Fruit fly (Drosophila melanogaster): ENCODE data around the gene RapGAP1.

RapGAP1 gene

DNA sequence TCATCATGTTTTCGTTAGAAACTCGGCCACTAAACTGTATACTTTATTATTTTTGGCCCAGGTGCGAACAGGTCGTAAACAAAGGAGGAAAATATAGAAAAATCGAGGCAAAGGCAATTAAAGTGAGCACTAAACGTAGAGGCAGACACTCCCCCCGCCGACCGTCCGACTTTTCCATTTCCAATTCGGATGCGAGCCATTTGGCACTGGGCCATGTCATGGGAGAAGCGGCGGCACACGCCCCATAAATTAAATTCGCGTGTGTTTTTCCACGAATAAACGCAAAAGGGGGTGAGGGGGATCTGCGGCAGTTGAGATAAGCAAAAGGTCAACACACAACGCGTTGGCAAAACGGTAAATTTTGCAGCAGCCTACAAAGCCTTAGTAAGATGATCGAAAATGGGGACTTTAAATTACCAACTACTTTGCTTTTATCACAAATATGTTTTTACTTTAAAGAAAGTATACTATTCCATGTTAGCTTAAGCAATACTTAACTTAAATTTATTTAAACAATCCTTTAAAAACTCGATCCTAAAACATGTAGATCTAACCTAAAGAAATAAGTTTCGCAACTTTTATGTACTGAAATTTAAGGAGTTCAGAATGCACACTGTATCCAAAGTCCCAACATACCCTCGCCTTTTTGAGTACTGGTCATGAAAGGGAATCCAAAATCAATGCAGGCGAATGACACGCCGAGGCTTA, 5.8 kb downstream of the RapGAP1 start:
- TF ChIP-seq ttk (optimal IDR thresholded peaks at IDR 0.05): no peak
- no peak for TF ChIP-seq insv (optimal IDR thresholded peaks at IDR 0.05)
- TF ChIP-seq psq (optimal IDR thresholded peaks at IDR 0.05): no peak
- no peak for TF ChIP-seq Myc (optimal IDR thresholded peaks at IDR 0.05)
- TF ChIP-seq Sin3A (optimal IDR thresholded peaks at IDR 0.05): no peak
- TF ChIP-seq h (optimal IDR thresholded peaks at IDR 0.05): no peak

DNA sequence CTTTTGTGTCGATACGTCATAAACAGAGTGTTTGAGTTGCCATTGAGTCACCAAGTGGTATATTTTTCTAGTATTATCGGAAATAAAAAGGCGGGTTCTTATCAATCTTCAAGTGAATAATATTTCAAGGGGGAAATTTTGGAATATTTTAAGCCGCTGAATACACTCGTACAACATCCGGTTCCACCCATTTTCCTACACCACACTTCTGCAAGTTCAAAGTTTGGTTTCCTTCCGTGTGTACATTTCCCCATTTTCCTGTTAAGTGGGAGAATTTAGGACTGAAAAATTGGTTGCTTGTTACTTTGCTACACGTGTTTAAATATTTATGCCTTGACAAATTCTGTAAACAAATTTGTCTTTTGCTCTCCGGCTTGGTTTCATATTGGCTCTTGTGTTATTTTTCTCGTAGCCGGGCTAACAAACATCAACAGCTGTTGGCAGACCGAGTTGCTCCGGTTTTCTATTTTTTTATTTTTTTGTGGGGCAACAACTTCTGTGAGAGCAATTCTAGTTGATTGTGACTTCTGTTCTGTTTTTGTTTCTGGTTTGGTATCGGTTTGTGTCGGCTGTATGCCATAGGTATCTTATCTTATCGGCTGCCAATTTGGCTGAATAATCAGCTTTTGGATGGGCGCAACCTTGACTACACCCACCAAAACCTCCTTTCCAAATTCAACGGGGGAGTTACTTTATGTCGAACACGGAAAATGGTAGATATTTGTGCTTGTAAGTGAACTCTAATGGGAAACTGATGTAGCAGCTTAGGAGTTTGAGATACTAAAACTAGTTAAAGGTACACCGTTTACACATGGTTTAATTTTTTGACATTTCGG, 6.9 kb downstream of the RapGAP1 start:
- TF ChIP-seq ttk (optimal IDR thresholded peaks at IDR 0.05) (no peak), psq (optimal IDR thresholded peaks at IDR 0.05) (no peak), insv (optimal IDR thresholded peaks at IDR 0.05) (no peak), Sin3A (optimal IDR thresholded peaks at IDR 0.05) (no peak), Myc (optimal IDR thresholded peaks at IDR 0.05) (no peak), h (optimal IDR thresholded peaks at IDR 0.05) (no peak)

DNA sequence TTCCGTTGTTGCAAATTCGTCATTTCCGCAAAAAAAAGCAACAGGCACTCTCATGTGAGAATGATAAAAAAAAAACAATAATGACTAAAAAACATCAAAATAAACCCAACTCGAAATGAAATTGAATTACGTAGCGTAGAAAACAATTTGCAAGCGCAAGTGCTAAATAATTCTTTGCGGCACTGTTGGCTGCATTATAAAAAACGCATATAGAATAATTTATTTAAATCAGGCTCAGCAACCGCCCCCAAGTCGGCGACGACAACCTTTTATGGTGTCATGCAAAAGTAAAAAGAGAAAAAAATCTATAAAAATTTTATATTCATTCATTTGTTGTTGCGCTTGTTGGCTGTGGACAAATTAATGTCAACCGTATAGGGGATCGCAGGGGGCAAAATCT, 8.3 kb downstream of the RapGAP1 start:
- TF ChIP-seq psq (optimal IDR thresholded peaks at IDR 0.05) (no peak), ttk (optimal IDR thresholded peaks at IDR 0.05) (no peak), h (optimal IDR thresholded peaks at IDR 0.05) (no peak), Myc (optimal IDR thresholded peaks at IDR 0.05) (no peak), Sin3A (optimal IDR thresholded peaks at IDR 0.05) (no peak), insv (optimal IDR thresholded peaks at IDR 0.05) (no peak)

DNA sequence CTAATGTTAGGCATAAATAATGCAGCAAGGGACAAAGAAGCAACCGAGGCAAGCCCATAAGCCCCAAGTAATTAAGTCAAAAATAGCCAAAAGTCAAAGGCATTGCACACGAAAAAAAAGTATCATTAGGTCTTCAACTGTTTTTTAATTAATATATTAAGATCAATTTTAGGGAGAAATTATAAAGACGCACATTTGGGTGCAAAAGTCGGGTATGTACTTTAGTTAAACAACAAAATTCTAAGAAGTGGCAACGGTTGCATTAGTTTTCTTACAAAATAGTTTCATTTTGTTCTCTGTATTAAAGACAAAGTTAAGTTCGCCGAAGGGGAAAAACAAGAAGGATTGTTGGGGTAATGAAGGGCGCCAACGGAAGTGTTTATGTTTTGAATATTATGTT, 12.2 kb downstream of the RapGAP1 start:
- TF ChIP-seq ttk (optimal IDR thresholded peaks at IDR 0.05) (no peak), h (optimal IDR thresholded peaks at IDR 0.05) (no peak), Sin3A (optimal IDR thresholded peaks at IDR 0.05) (no peak), Myc (optimal IDR thresholded peaks at IDR 0.05) (no peak), insv (optimal IDR thresholded peaks at IDR 0.05) (no peak), psq (optimal IDR thresholded peaks at IDR 0.05) (no peak)

DNA sequence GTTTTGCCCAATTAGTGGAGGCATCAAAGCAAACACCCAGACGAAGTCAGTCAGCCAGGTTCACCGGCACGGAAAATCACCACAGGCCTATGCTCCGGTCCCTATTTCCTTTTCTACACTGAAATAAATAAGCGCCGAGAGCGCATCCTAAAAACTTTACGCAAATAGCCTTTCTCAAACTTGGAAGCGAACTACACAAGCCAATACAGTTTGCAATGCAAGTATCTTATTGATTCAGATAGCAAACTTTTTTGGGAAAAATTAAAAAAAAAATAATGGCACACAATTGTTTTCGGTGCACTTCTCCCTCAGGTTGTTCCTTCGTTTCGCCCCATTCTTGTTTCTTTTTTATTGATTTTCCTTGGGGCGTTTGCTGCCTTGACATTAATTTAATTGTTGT, 13.9 kb downstream of the RapGAP1 start:
- TF ChIP-seq Myc (optimal IDR thresholded peaks at IDR 0.05) (no peak), psq (optimal IDR thresholded peaks at IDR 0.05) (no peak), Sin3A (optimal IDR thresholded peaks at IDR 0.05) (no peak)

DNA sequence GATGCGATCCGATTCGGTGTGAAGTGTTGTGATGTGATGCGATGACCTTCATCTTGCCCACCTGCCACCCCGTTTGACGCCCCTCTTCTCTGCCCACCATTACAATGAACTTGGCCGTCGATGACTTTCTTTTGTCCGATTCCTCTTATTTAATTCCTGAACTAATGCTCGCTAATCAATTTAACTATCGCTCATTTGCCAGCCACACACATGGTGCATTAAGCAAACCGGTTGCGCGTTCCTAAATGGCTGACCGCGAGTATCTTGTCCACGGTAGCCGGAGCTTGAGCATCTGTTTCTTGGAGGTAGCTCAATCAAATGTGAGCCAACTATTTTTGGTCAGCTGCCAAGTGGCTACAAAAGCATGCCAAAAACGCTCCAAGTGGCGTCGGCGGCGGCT, 16.2 kb downstream of the RapGAP1 start:
- no peak for TF ChIP-seq Sin3A (optimal IDR thresholded peaks at IDR 0.05)
- no peak for TF ChIP-seq insv (optimal IDR thresholded peaks at IDR 0.05)
- no peak for TF ChIP-seq Myc (optimal IDR thresholded peaks at IDR 0.05)
- no peak for TF ChIP-seq psq (optimal IDR thresholded peaks at IDR 0.05)
- TF ChIP-seq h (optimal IDR thresholded peaks at IDR 0.05): no peak
- no peak for TF ChIP-seq ttk (optimal IDR thresholded peaks at IDR 0.05)

DNA sequence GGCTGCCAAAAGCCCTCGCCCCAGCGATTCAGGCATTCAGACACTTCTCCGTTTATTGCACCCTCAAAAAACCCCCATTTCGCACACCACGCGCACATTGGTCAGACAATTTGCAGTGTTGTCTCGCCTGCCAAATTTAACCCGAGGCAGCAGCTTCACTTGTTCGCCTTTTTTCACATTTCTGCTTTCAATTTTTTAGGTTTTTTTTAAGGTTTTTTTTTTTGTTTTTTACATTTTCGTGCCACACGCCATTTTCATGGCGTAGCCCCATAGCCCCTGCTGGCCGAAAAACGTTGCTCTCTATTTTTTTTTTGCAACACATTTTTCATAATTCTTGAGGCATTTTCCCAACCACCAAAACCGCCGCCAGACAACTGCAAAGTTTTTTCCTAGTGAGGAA, 19.2 kb downstream of the RapGAP1 start:
- TF ChIP-seq h (optimal IDR thresholded peaks at IDR 0.05) (no peak), Myc (optimal IDR thresholded peaks at IDR 0.05) (no peak), insv (optimal IDR thresholded peaks at IDR 0.05) (no peak), Sin3A (optimal IDR thresholded peaks at IDR 0.05) (no peak), ttk (optimal IDR thresholded peaks at IDR 0.05) (no peak), psq (optimal IDR thresholded peaks at IDR 0.05) (no peak)

DNA sequence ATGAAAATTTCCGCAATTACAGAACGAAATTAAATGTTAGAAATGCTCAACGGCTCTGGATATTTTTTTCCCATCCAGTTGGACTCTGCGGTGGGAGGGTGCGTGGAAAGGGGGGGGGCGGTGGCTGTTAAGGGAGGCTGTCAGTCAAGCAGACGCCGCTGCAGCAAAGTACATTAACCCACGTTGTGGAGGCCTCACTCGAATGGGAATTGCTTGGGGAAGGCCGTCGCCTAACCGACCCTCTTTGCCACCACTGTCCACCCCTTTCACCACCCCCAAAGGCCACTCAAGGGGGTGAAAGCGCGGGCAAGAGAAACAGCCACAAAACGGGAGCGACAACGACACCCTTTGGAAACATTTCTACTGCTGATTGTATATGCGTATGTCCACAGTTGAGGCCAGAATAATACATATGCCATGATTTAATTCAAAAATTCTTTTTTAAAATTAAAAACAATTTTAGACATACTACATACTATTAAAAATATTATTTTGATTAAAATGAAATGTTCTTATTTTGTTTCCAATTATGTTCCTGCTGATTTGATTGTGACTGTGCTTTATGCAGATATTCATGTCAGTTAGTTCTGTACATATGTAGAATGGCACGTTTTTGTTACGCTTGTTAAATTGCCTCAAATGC, 31.8 kb downstream of the RapGAP1 start:
- TF ChIP-seq psq (optimal IDR thresholded peaks at IDR 0.05) (no peak), insv (optimal IDR thresholded peaks at IDR 0.05) (no peak), ttk (optimal IDR thresholded peaks at IDR 0.05) (no peak), Sin3A (optimal IDR thresholded peaks at IDR 0.05) (no peak), Myc (optimal IDR thresholded peaks at IDR 0.05) (no peak), h (optimal IDR thresholded peaks at IDR 0.05) (no peak)

DNA sequence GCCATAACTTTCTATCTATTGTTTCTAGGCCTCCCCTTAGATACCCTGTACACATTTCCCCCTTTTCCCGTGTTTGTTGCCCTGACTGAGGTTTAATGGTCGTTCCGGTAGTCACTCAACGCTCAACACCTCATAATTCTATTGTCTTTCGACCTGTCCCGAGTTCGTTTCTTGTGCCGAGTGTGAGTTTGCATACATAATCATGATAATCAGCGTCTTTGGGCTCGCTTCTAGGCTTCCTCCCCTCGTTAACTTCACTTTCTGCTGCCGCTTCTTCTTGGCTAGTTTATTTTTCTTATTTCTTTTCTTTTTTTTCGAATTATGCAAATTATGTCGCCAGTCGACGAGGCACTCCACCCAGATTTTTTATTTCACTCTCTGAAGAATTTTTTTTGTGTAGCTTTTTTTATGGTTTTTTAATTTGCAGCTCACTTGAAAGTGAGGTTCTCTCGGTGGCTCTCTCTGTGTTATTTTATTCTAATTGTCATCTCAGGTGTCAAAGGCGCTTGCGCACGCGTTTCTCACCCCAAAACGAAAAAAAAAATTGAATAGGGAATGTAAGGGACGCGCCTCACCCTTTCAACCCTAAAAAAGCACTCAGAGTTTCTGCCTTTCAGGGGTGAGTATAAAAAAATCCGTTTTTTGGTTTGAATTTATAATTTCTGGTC, 33.0 kb downstream of the RapGAP1 start:
- no peak for TF ChIP-seq h (optimal IDR thresholded peaks at IDR 0.05)
- TF ChIP-seq insv (optimal IDR thresholded peaks at IDR 0.05): no peak
- TF ChIP-seq Myc (optimal IDR thresholded peaks at IDR 0.05): no peak
- TF ChIP-seq ttk (optimal IDR thresholded peaks at IDR 0.05): no peak
- TF ChIP-seq psq (optimal IDR thresholded peaks at IDR 0.05): no peak
- TF ChIP-seq Sin3A (optimal IDR thresholded peaks at IDR 0.05): no peak

DNA sequence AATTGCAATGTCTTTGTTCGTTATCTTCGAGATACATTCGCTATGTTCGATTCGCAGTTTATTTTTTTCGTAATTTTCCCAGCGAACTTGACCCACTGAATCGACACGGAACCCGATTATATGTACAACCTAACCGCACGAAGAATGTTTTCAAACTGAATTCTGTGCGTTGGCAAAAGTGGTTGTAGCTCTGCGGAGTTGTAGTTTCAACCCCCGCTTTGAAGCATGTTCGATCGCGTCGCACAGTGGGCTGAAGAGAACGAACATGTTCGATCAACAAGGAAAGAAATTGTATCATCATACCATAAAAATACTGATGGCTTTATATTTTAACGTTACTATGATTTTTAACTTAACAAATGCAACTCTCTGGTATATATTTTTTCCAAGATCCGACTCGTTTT, 34.5 kb downstream of the RapGAP1 start:
- TF ChIP-seq psq (optimal IDR thresholded peaks at IDR 0.05): no peak
- TF ChIP-seq ttk (optimal IDR thresholded peaks at IDR 0.05): no peak
- TF ChIP-seq h (optimal IDR thresholded peaks at IDR 0.05): no peak
- TF ChIP-seq Myc (optimal IDR thresholded peaks at IDR 0.05): no peak
- no peak for TF ChIP-seq insv (optimal IDR thresholded peaks at IDR 0.05)
- TF ChIP-seq Sin3A (optimal IDR thresholded peaks at IDR 0.05): no peak

DNA sequence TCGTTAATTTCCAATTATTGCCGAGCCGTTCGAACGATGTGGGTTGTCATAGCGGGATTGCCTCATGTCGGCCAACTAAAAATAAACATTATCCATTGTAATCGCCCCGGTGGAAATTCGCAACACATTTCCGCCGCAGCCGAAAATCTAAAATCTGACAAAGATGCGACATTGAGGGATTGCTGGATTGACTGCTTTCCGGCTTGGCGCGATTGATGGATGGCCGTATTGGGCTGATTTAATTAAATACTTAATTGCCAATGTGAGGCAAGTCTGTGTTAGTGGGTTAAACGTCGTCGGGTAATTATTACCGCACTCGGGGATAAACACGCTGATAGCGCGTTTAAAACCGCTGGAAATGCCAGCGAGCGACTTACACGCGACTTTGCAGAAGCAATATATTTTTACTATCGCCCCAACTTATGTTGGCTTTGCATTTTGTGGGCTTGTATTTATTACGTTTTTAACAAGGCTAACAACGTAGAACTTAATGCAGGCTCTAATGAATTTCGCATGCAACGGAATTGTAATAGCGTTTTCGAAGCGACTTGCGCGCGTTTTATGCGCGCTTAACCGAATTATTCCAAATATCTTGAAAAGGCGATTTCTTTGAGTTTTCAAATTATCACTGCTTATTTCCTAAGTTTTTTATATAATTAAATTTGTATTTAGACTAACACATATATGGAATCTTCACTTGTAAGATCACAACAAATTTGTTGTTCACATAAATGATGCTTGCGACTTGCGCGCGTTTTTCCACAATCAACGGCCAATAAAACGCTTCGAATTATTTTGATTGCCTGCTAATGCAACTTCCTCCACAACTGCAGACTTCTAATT, 36.6 kb downstream of the RapGAP1 start:
- no peak for TF ChIP-seq psq (optimal IDR thresholded peaks at IDR 0.05)
- TF ChIP-seq insv (optimal IDR thresholded peaks at IDR 0.05): no peak
- TF ChIP-seq h (optimal IDR thresholded peaks at IDR 0.05): no peak
- TF ChIP-seq Myc (optimal IDR thresholded peaks at IDR 0.05): no peak
- no peak for TF ChIP-seq Sin3A (optimal IDR thresholded peaks at IDR 0.05)
- no peak for TF ChIP-seq ttk (optimal IDR thresholded peaks at IDR 0.05)
